Fruit fly (Drosophila melanogaster): ENCODE measurements around the gene CG4520.

Gene CG4520

dm6 chr3R:15794258-15794727, 49.8 kb downstream of the CG4520 start (continued):
- no peak for TF ChIP-seq Ptx1 (GFP tag; IDR thresholded peaks at IDR 0.05)
- TF ChIP-seq CG16863 (GFP tag; optimal IDR thresholded peaks at IDR 0.05) = peak; percentile 51
- no peak for TF ChIP-seq zen2 (GFP tag; IDR thresholded peaks at IDR 0.05; ENCODE audit: partially characterized antibody)
- TF ChIP-seq lbe (GFP tag; optimal IDR thresholded peaks at IDR 0.05) = peak; percentile 30
- TF ChIP-seq Side (GFP tag; optimal IDR thresholded peaks at IDR 0.05) = no peak
- peak; percentile 68 for TF ChIP-seq Rfx (GFP tag; IDR thresholded peaks at IDR 0.05)
- TF ChIP-seq CG17802 (tag; optimal IDR thresholded peaks at IDR 0.05) = no peak
- no peak for TF ChIP-seq CG7556 (GFP tag; optimal IDR thresholded peaks at IDR 0.05)
- TF ChIP-seq Med (GFP tag) = peak; percentile 86
- no peak for TF ChIP-seq CG7963 (GFP tag; IDR thresholded peaks at IDR 0.05; ENCODE audit: partially characterized antibody)
- no peak for TF ChIP-seq jumu (GFP tag; optimal IDR thresholded peaks at IDR 0.05)
- TF ChIP-seq cas (GFP tag; IDR thresholded peaks at IDR 0.05) = no peak
- TF ChIP-seq Fer2 (tag; optimal IDR thresholded peaks at IDR 0.05) = peak; percentile 23
- no peak for TF ChIP-seq Deaf1 (tag; optimal IDR thresholded peaks at IDR 0.05)
- TF ChIP-seq CG7928 (GFP tag; optimal IDR thresholded peaks at IDR 0.05) = peak; percentile 2
- TF ChIP-seq CG15696 (tag; optimal IDR thresholded peaks at IDR 0.05) = peak; percentile 6
- no peak for TF ChIP-seq wor (GFP tag; IDR thresholded peaks at IDR 0.05)
- TF ChIP-seq Max (GFP tag; optimal IDR thresholded peaks at IDR 0.05) = peak; percentile 50
- no peak for TF ChIP-seq sima (GFP tag; optimal IDR thresholded peaks at IDR 0.05)
- TF ChIP-seq Dek (tag; optimal IDR thresholded peaks at IDR 0.05) = peak; percentile 37
- peak; percentile 15 for TF ChIP-seq NK7.1 (GFP tag; optimal IDR thresholded peaks at IDR 0.05)
- no peak for TF ChIP-seq nmo (GFP tag; optimal IDR thresholded peaks at IDR 0.05)
- peak; percentile 29 for TF ChIP-seq CG13894 (tag; optimal IDR thresholded peaks at IDR 0.05)
- TF ChIP-seq CG8944 (GFP tag; optimal IDR thresholded peaks at IDR 0.05) = no peak
- TF ChIP-seq D (optimal IDR thresholded peaks at IDR 0.05) = no peak
- peak; percentile 5 for TF ChIP-seq D (GFP tag; optimal IDR thresholded peaks at IDR 0.05)
- no peak for TF ChIP-seq CG10654 (GFP tag; optimal IDR thresholded peaks at IDR 0.05)
- no peak for TF ChIP-seq CG14965 (GFP tag; optimal IDR thresholded peaks at IDR 0.05; ENCODE audit: borderline replicate concordance)
- TF ChIP-seq gce (GFP tag; IDR thresholded peaks at IDR 0.05) = 0 out of 3 replicates have a peak, but pooled peaks have one; percentile 5
- no peak for TF ChIP-seq CG14710 (tag; optimal IDR thresholded peaks at IDR 0.05)
- no peak for TF ChIP-seq ftz-f1 (GFP tag; optimal IDR thresholded peaks at IDR 0.05)
- TF ChIP-seq CG32772 (GFP tag; IDR thresholded peaks at IDR 0.05) = peak; percentile 92
- no peak for TF ChIP-seq grn (GFP tag; optimal IDR thresholded peaks at IDR 0.05)
- TF ChIP-seq CG7786 (GFP tag; optimal IDR thresholded peaks at IDR 0.05) = no peak
- TF ChIP-seq ems (GFP tag; optimal IDR thresholded peaks at IDR 0.05) = peak; percentile 29
- 0 out of 2 replicates have a peak, but pooled peaks have one; percentile 21 for TF ChIP-seq rib (GFP tag; IDR thresholded peaks at IDR 0.05)
- peak; percentile 15 for TF ChIP-seq CG4282 (GFP tag; optimal IDR thresholded peaks at IDR 0.05)
- no peak for TF ChIP-seq Optix (GFP tag; IDR thresholded peaks at IDR 0.05)
- no peak for TF ChIP-seq CG16779 (GFP tag; IDR thresholded peaks at IDR 0.05)
- no peak for TF ChIP-seq dimm (GFP tag; IDR thresholded peaks at IDR 0.05)
- TF ChIP-seq CG15269 (tag; optimal IDR thresholded peaks at IDR 0.05) = peak; percentile 49
- peak; percentile 12 for TF ChIP-seq emc (GFP tag; optimal IDR thresholded peaks at IDR 0.05)
- TF ChIP-seq CTCF (GFP tag; optimal IDR thresholded peaks at IDR 0.05) = no peak
- peak; percentile 59 for TF ChIP-seq CG17359 (tag; optimal IDR thresholded peaks at IDR 0.05)
- no peak for TF ChIP-seq CG14860 (GFP tag; IDR thresholded peaks at IDR 0.05; ENCODE audit: partially characterized antibody)
- no peak for TF ChIP-seq CG17829 (tag; optimal IDR thresholded peaks at IDR 0.05)
- peak; percentile 50 for TF ChIP-seq CG1832 (GFP tag; optimal IDR thresholded peaks at IDR 0.05)
- no peak for TF ChIP-seq ken (GFP tag; IDR thresholded peaks at IDR 0.05)
- no peak for TF ChIP-seq bigmax (GFP tag; optimal IDR thresholded peaks at IDR 0.05)
- peak; percentile 59 for TF ChIP-seq sob (GFP tag; IDR thresholded peaks at IDR 0.05)
- TF ChIP-seq CG9215 (GFP tag; IDR thresholded peaks at IDR 0.05) = no peak
- peak; percentile 45; the same call in 1 of the 3 replicates for TF ChIP-seq Aef1 (GFP tag; IDR thresholded peaks at IDR 0.05)

Data from whole organism, embryonic.